Comparison of ENCODE assay signal across 3 worm cellular contexts in the genomic region with DNA sequence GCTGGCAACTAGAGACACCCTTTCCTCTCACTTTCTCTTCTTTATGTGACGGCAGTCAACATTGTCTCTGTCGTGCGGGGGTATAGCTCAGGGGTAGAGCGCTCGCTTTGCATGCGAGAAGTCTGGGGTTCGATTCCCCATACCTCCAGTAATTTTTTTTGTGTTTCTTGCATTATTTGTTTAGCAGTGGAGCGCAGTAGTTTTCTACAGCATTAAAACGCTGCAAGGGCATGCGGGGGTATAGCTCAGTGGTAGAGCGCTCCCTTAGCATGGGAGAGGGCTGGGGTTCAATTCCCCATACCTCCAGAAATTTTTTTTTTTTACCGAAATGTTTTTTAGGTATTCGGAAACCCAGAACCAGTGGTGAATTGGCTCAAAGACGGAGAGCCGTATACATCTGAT.
TF ChIP-seq lines count a peak whose summit lies in the region.

No protein-coding gene starts in this region.

TF ChIP-seq in whole organism, L1 larva, 84 proteins besides CTCF, POLR2A, EP300 and RAD21 (continued from another document):
- peak in 1 of 2 experiments; percentile 56 for TF ChIP-seq ztf-11 (tag; optimal IDR thresholded peaks at IDR 0.05; lab: Kevin White, UChicago)
- TF ChIP-seq egl-27 (tag; optimal IDR thresholded peaks at IDR 0.05; lab: Kevin White, UChicago), result peak in 1 of 2 experiments; percentile 25
- TF ChIP-seq isw-1 (GFP tag; IDR thresholded peaks at IDR 0.05; lab: Robert Waterston, UW), result peak; percentile 59
- peak; percentile 79 for TF ChIP-seq ztf-4 (tag; optimal IDR thresholded peaks at IDR 0.05; lab: Kevin White, UChicago)
- TF ChIP-seq jun-1 (tag; optimal IDR thresholded peaks at IDR 0.05; lab: Kevin White, UChicago), result peak; percentile 86
- peak; percentile 72 for TF ChIP-seq rnt-1 (tag; optimal IDR thresholded peaks at IDR 0.05; lab: Kevin White, UChicago)
- TF ChIP-seq unc-130 (tag; optimal IDR thresholded peaks at IDR 0.05; lab: Kevin White, UChicago), result peak; percentile 50
- TF ChIP-seq mab-9 (GFP tag; IDR thresholded peaks at IDR 0.05; lab: Robert Waterston, UW), result peak; percentile 69
- peak; percentile 91 for TF ChIP-seq nhr-71 (tag; optimal IDR thresholded peaks at IDR 0.05; lab: Kevin White, UChicago)
- peak; percentile 87 for TF ChIP-seq nhr-19 (GFP tag; conservative IDR thresholded peaks at IDR 0.05; lab: Robert Waterston, UW)
- TF ChIP-seq lin-35 (GFP tag; optimal IDR thresholded peaks at IDR 0.05; lab: Kevin White, UChicago), result peak; percentile 58 to 84
- TF ChIP-seq egl-13 (tag; optimal IDR thresholded peaks at IDR 0.05; lab: Kevin White, UChicago), result peak; percentile 69
- TF ChIP-seq skn-1 (tag; optimal IDR thresholded peaks at IDR 0.05; lab: Kevin White, UChicago), result peak; percentile 72
- peak; percentile 87 for TF ChIP-seq nhr-20 (tag; optimal IDR thresholded peaks at IDR 0.05; lab: Kevin White, UChicago)
- TF ChIP-seq aly-2 (tag; optimal IDR thresholded peaks at IDR 0.05; lab: Kevin White, UChicago), result peak; percentile 88
- peak; percentile 42 for TF ChIP-seq lin-39 (tag; optimal IDR thresholded peaks at IDR 0.05; lab: Kevin White, UChicago)
- peak; percentile 93 for TF ChIP-seq nhr-47 (tag; optimal IDR thresholded peaks at IDR 0.05; lab: Kevin White, UChicago)
- peak; percentile 84 for TF ChIP-seq C16A3.4 (tag; optimal IDR thresholded peaks at IDR 0.05; lab: Kevin White, UChicago)
- TF ChIP-seq mef-2 (tag; optimal IDR thresholded peaks at IDR 0.05; lab: Kevin White, UChicago), result peak; percentile 6
- TF ChIP-seq snpc-4 (tag; optimal IDR thresholded peaks at IDR 0.05; lab: Kevin White, UChicago), result peak; percentile 68
- peak; percentile 85 for TF ChIP-seq fkh-8 (tag; optimal IDR thresholded peaks at IDR 0.05; lab: Kevin White, UChicago)
- peak; percentile 74 for TF ChIP-seq sox-4 (tag; optimal IDR thresholded peaks at IDR 0.05; lab: Kevin White, UChicago)
- TF ChIP-seq fos-1 (tag; optimal IDR thresholded peaks at IDR 0.05; lab: Kevin White, UChicago), result peak; percentile 83
- TF ChIP-seq snu-23 (GFP tag; optimal IDR thresholded peaks at IDR 0.05; lab: Kevin White, UChicago), result peak; percentile 94
- TF ChIP-seq nhr-76 (tag; optimal IDR thresholded peaks at IDR 0.05; lab: Kevin White, UChicago), result peak; percentile 66
- TF ChIP-seq irx-1 (tag; optimal IDR thresholded peaks at IDR 0.05; lab: Kevin White, UChicago), result peak; percentile 89
- peak; percentile 70 for TF ChIP-seq sup-37 (GFP tag; optimal IDR thresholded peaks at IDR 0.05; lab: Kevin White, UChicago)
- TF ChIP-seq grh-1 (GFP tag; IDR thresholded peaks at IDR 0.05; lab: Robert Waterston, UW), result peak; percentile 72
- peak; percentile 72 for TF ChIP-seq unc-86 (tag; optimal IDR thresholded peaks at IDR 0.05; lab: Kevin White, UChicago)
- peak; percentile 89 for TF ChIP-seq swsn-7 (tag; optimal IDR thresholded peaks at IDR 0.05; lab: Kevin White, UChicago)
- peak in 3 of 6 experiments; percentile 8 to 75 (median 35) for TF ChIP-seq elt-3 (tag; optimal IDR thresholded peaks at IDR 0.05; lab: Kevin White, UChicago)
- peak; percentile 75 for TF ChIP-seq pax-3 (tag; optimal IDR thresholded peaks at IDR 0.05; lab: Kevin White, UChicago)
- peak; percentile 75 for TF ChIP-seq xbp-1 (tag; optimal IDR thresholded peaks at IDR 0.05; lab: Kevin White, UChicago)
- TF ChIP-seq dsc-1 (tag; optimal IDR thresholded peaks at IDR 0.05; lab: Kevin White, UChicago), result peak; percentile 89
- TF ChIP-seq zip-4 (GFP tag; optimal IDR thresholded peaks at IDR 0.05; lab: Kevin White, UChicago), result peak; percentile 60
- peak in 1 of 2 experiments; percentile 69 for TF ChIP-seq lsy-2 (tag; optimal IDR thresholded peaks at IDR 0.05; lab: Kevin White, UChicago)
- peak in 1 of 2 experiments; percentile 77 for TF ChIP-seq mdl-1 (tag; optimal IDR thresholded peaks at IDR 0.05; lab: Kevin White, UChicago)
- TF ChIP-seq nhr-90 (tag; optimal IDR thresholded peaks at IDR 0.05; lab: Kevin White, UChicago; ENCODE audit: poor library complexity), result peak; percentile 89
- peak; percentile 79 for TF ChIP-seq hpl-2 (GFP tag; optimal IDR thresholded peaks at IDR 0.05; lab: Kevin White, UChicago)
- peak; percentile 92 for TF ChIP-seq mep-1 (tag; optimal IDR thresholded peaks at IDR 0.05; lab: Kevin White, UChicago)
- peak; percentile 54 for TF ChIP-seq C04F5.9 (tag; optimal IDR thresholded peaks at IDR 0.05; lab: Kevin White, UChicago)
TF ChIP-seq in whole organism, L1 larva: peak in this region for 56; not testable (repeated sequence) for 28.

TF ChIP-seq in whole organism, L3 larva, 47 proteins besides CTCF, POLR2A, EP300 and RAD21 (continued from another document):
- TF ChIP-seq nhr-25 (tag; optimal IDR thresholded peaks at IDR 0.05; lab: Kevin White, UChicago), result peak; percentile 88
- peak; percentile 41 for TF ChIP-seq lin-15B (tag; optimal IDR thresholded peaks at IDR 0.05; lab: Kevin White, UChicago)
- peak in 1 of 3 experiments; percentile 62 for TF ChIP-seq elt-3 (tag; optimal IDR thresholded peaks at IDR 0.05; lab: Kevin White, UChicago)
- TF ChIP-seq tbx-2 (tag; optimal IDR thresholded peaks at IDR 0.05; lab: Kevin White, UChicago), result peak; percentile 90
- peak; percentile 88 for TF ChIP-seq jun-1 (tag; optimal IDR thresholded peaks at IDR 0.05; lab: Kevin White, UChicago)

TF ChIP-seq in whole organism, young adult, 124 proteins besides CTCF, POLR2A, EP300 and RAD21 (continued from another document and continues in another):
- TF ChIP-seq B0019.2 (GFP tag; conservative IDR thresholded peaks at IDR 0.05; lab: Robert Waterston, UW) (peak; percentile 39; the same call in 1 of the 2 replicates), lin-54 (GFP tag; optimal IDR thresholded peaks at IDR 0.05; lab: Kevin White, UChicago) (peak; percentile 79), F49E8.2 (tag; optimal IDR thresholded peaks at IDR 0.05; lab: Kevin White, UChicago; ENCODE audit: insufficient read depth) (peak; percentile 49), F23B12.7 (tag; optimal IDR thresholded peaks at IDR 0.05; lab: Kevin White, UChicago; ENCODE audit: insufficient read depth) (peak; percentile 94), ccch-3 (GFP tag; optimal IDR thresholded peaks at IDR 0.05; lab: Kevin White, UChicago) (peak; percentile 39), D2030.7 (GFP tag; IDR thresholded peaks at IDR 0.05; lab: Robert Waterston, UW) (peak; percentile 97), nhr-90 (tag; optimal IDR thresholded peaks at IDR 0.05; lab: Kevin White, UChicago) (peak; percentile 97), Y53G8AR.9 (GFP tag; conservative IDR thresholded peaks at IDR 0.05; lab: Robert Waterston, UW) (peak; percentile 87), madf-8 (GFP tag; conservative IDR thresholded peaks at IDR 0.05; lab: Robert Waterston, UW) (peak; percentile 33; the same call in 1 of the 2 replicates), T07F8.4 (tag; optimal IDR thresholded peaks at IDR 0.05; lab: Kevin White, UChicago) (peak; percentile 94), mes-4 (tag; optimal IDR thresholded peaks at IDR 0.05; lab: Kevin White, UChicago) (peak; percentile 94), bed-1 (GFP tag; IDR thresholded peaks at IDR 0.05; lab: Robert Waterston, UW) (peak; percentile 96), ztf-6 (GFP tag; IDR thresholded peaks at IDR 0.05; lab: Robert Waterston, UW) (peak; percentile 87), ceh-27 (GFP tag; optimal IDR thresholded peaks at IDR 0.05; lab: Kevin White, UChicago) (peak; percentile 90), madf-10 (tag; optimal IDR thresholded peaks at IDR 0.05; lab: Kevin White, UChicago) (peak; percentile 93), dpff-1 (tag; optimal IDR thresholded peaks at IDR 0.05; lab: Kevin White, UChicago) (peak; percentile 67), B0261.1 (tag; optimal IDR thresholded peaks at IDR 0.05; lab: Kevin White, UChicago) (peak; percentile 100), lsl-1 (GFP tag; optimal IDR thresholded peaks at IDR 0.05; lab: Kevin White, UChicago) (peak; percentile 52), ekl-4 (GFP tag; IDR thresholded peaks at IDR 0.05; lab: Robert Waterston, UW) (peak; percentile 94), rcor-1 (GFP tag; IDR thresholded peaks at IDR 0.05; lab: Robert Waterston, UW) (peak; percentile 95), tlf-1 (GFP tag; optimal IDR thresholded peaks at IDR 0.05; lab: Kevin White, UChicago) (peak; percentile 74), egrh-3 (GFP tag; IDR thresholded peaks at IDR 0.05; lab: Robert Waterston, UW) (peak; percentile 77), rec-8 (tag; optimal IDR thresholded peaks at IDR 0.05; lab: Kevin White, UChicago) (peak; percentile 95 to 98), chd-7 (tag; optimal IDR thresholded peaks at IDR 0.05; lab: Kevin White, UChicago) (peak; percentile 97), cebp-2 (GFP tag; IDR thresholded peaks at IDR 0.05; lab: Robert Waterston, UW) (peak; percentile 98), let-526 (GFP tag; IDR thresholded peaks at IDR 0.05; lab: Robert Waterston, UW) (peak; percentile 92), ztf-22 (GFP tag; optimal IDR thresholded peaks at IDR 0.05; lab: Kevin White, UChicago) (peak; percentile 96), die-1 (tag; optimal IDR thresholded peaks at IDR 0.05; lab: Kevin White, UChicago) (peak; percentile 98), akir-1 (GFP tag; optimal IDR thresholded peaks at IDR 0.05; lab: Kevin White, UChicago) (peak; percentile 84), F37B4.10 (GFP tag; IDR thresholded peaks at IDR 0.05; lab: Robert Waterston, UW) (peak; percentile 91; the same call in 1 of the 2 replicates), hlh-12 (tag; optimal IDR thresholded peaks at IDR 0.05; lab: Kevin White, UChicago) (peak; percentile 91), snpc-4 (GFP tag; optimal IDR thresholded peaks at IDR 0.05; lab: Kevin White, UChicago) (peak; percentile 84), snpc-4 (tag; optimal IDR thresholded peaks at IDR 0.05; lab: Kevin White, UChicago) (peak in 2 of 4 experiments; percentile 82 to 89), lsy-27 (tag; optimal IDR thresholded peaks at IDR 0.05; lab: Kevin White, UChicago; ENCODE audit: borderline replicate concordance, insufficient read depth) (peak; percentile 81), lin-26 (GFP tag; IDR thresholded peaks at IDR 0.05; lab: Robert Waterston, UW) (peak; percentile 99), T26A5.8 (tag; optimal IDR thresholded peaks at IDR 0.05; lab: Kevin White, UChicago) (peak; percentile 97), mxl-1 (tag; optimal IDR thresholded peaks at IDR 0.05; lab: Kevin White, UChicago) (peak; percentile 95), nhr-179 (tag; optimal IDR thresholded peaks at IDR 0.05; lab: Kevin White, UChicago) (peak; percentile 89), nhr-80 (tag; optimal IDR thresholded peaks at IDR 0.05; lab: Kevin White, UChicago) (peak; percentile 71), ceh-40 (GFP tag; IDR thresholded peaks at IDR 0.05; lab: Robert Waterston, UW) (peak; percentile 89), ztf-28 (GFP tag; IDR thresholded peaks at IDR 0.05; lab: Robert Waterston, UW) (peak; percentile 96), ceh-91 (GFP tag; IDR thresholded peaks at IDR 0.05; lab: Robert Waterston, UW) (peak; percentile 70), tbp1 (GFP tag; optimal IDR thresholded peaks at IDR 0.05; lab: Kevin White, UChicago) (peak; percentile 98), ztf-25 (GFP tag; IDR thresholded peaks at IDR 0.05; lab: Robert Waterston, UW) (peak; percentile 97), K11D2.4 (GFP tag; IDR thresholded peaks at IDR 0.05; lab: Robert Waterston, UW) (peak; percentile 94), F52B5.7 (tag; optimal IDR thresholded peaks at IDR 0.05; lab: Kevin White, UChicago) (peak; percentile 98), zim-3 (tag; optimal IDR thresholded peaks at IDR 0.05; lab: Kevin White, UChicago) (peak; percentile 91), Y53F4B.3 (GFP tag; IDR thresholded peaks at IDR 0.05; lab: Robert Waterston, UW) (peak; percentile 90), egl-44 (GFP tag; IDR thresholded peaks at IDR 0.05; lab: Robert Waterston, UW) (peak; percentile 98), B0336.3 (GFP tag; IDR thresholded peaks at IDR 0.05; lab: Robert Waterston, UW) (peak; percentile 90), ceh-100 (GFP tag; IDR thresholded peaks at IDR 0.05; lab: Robert Waterston, UW) (peak; percentile 80), lir-1 (GFP tag; conservative IDR thresholded peaks at IDR 0.05; lab: Robert Waterston, UW) (peak; percentile 80), fkh-3 (tag; optimal IDR thresholded peaks at IDR 0.05; lab: Kevin White, UChicago) (peak; percentile 98), cebp-1 (GFP tag; IDR thresholded peaks at IDR 0.05; lab: Robert Waterston, UW) (peak; percentile 39; the same call in 1 of the 2 replicates), cebp-1 (tag; optimal IDR thresholded peaks at IDR 0.05; lab: Kevin White, UChicago) (peak; percentile 89), Y95B8A.8 (GFP tag; IDR thresholded peaks at IDR 0.05; lab: Robert Waterston, UW) (peak; percentile 92), sptf-2 (GFP tag; optimal IDR thresholded peaks at IDR 0.05; lab: Kevin White, UChicago) (peak; percentile 98), ZK185.1 (tag; optimal IDR thresholded peaks at IDR 0.05; lab: Kevin White, UChicago; ENCODE audit: poor library complexity, severe bottlenecking) (peak; percentile 97), athp-1 (tag; optimal IDR thresholded peaks at IDR 0.05; lab: Kevin White, UChicago) (peak; percentile 93), lag-1 (GFP tag; IDR thresholded peaks at IDR 0.05; lab: Robert Waterston, UW) (peak; percentile 93), sdz-38 (tag; optimal IDR thresholded peaks at IDR 0.05; lab: Kevin White, UChicago) (peak; percentile 74), him-1 (tag; optimal IDR thresholded peaks at IDR 0.05; lab: Kevin White, UChicago) (peak; percentile 98), aptf-3 (GFP tag; IDR thresholded peaks at IDR 0.05; lab: Robert Waterston, UW) (peak; percentile 98), Y56A3A.18 (GFP tag; IDR thresholded peaks at IDR 0.05; lab: Robert Waterston, UW) (peak; percentile 97), ztf-26 (tag; optimal IDR thresholded peaks at IDR 0.05; lab: Kevin White, UChicago) (peak; percentile 95), nfyb-1 (GFP tag; IDR thresholded peaks at IDR 0.05; lab: Robert Waterston, UW) (peak; percentile 97), madf-3 (GFP tag; IDR thresholded peaks at IDR 0.05; lab: Robert Waterston, UW) (peak; percentile 80), hrde-1 (tag; optimal IDR thresholded peaks at IDR 0.05; lab: Kevin White, UChicago; ENCODE audit: borderline replicate concordance) (peak; percentile 95), zfh-2 (GFP tag; conservative IDR thresholded peaks at IDR 0.05; lab: Robert Waterston, UW) (peak; percentile 86), atf-7 (tag; optimal IDR thresholded peaks at IDR 0.05; lab: Kevin White, UChicago) (peak; percentile 87), let-607 (tag; optimal IDR thresholded peaks at IDR 0.05; lab: Kevin White, UChicago) (peak; percentile 73 to 87), attf-5 (GFP tag; optimal IDR thresholded peaks at IDR 0.05; lab: Kevin White, UChicago) (peak; percentile 87), nhr-27 (tag; optimal IDR thresholded peaks at IDR 0.05; lab: Kevin White, UChicago) (peak; percentile 84), C17E4.6 (GFP tag; IDR thresholded peaks at IDR 0.05; lab: Robert Waterston, UW) (peak; percentile 86), hsf-1 (GFP tag; IDR thresholded peaks at IDR 0.05; lab: Robert Waterston, UW) (0 out of 2 replicates have a peak, but pooled peaks have one; percentile 68), tbx-9 (tag; optimal IDR thresholded peaks at IDR 0.05; lab: Kevin White, UChicago; ENCODE audit: borderline replicate concordance) (peak; percentile 77), F22D6.2 (tag; optimal IDR thresholded peaks at IDR 0.05; lab: Kevin White, UChicago) (peak; percentile 57), bed-2 (GFP tag; IDR thresholded peaks at IDR 0.05; lab: Robert Waterston, UW) (peak; percentile 78), attf-6 (GFP tag; IDR thresholded peaks at IDR 0.05; lab: Robert Waterston, UW) (peak; percentile 86), ceh-58 (GFP tag; IDR thresholded peaks at IDR 0.05; lab: Robert Waterston, UW) (peak; percentile 96; the same call in 1 of the 2 replicates), ztf-3 (GFP tag; optimal IDR thresholded peaks at IDR 0.05; lab: Kevin White, UChicago) (peak; percentile 55)
